Fruit fly (Drosophila melanogaster): ENCODE data around the gene if.

if gene

DNA sequence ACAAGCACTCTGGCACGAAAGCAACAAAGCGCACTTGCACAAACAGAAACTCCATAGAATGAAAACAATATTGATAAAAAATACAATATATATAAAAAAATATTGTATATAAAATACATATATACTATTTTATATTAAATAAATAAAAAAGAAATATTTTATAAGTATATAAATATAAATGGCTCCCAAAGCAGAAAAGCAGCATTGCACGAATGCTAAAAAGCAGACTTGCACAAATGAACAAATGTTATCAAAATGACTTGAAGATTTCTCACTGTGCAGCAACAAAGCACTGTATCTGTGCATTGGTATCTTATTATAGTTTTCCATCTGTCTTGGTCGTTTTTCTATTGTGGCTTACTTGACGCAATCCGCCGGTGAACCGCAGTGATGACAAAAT is 14.5 kb downstream of the if start (continued):
- no peak for TF ChIP-seq Fer3 (tag; optimal IDR thresholded peaks at IDR 0.05)
- TF ChIP-seq tap (tag; optimal IDR thresholded peaks at IDR 0.05), result peak; percentile 18
- no peak for TF ChIP-seq Fer2 (tag; optimal IDR thresholded peaks at IDR 0.05)
- TF ChIP-seq grau (tag; optimal IDR thresholded peaks at IDR 0.05), result peak; percentile 33
- TF ChIP-seq CG7839 (tag; optimal IDR thresholded peaks at IDR 0.05), result peak; percentile 56
- peak; percentile 5 for TF ChIP-seq CG4424 (GFP tag; optimal IDR thresholded peaks at IDR 0.05)
- TF ChIP-seq PHDP (tag; optimal IDR thresholded peaks at IDR 0.05), result peak; percentile 22
- peak; percentile 39 for TF ChIP-seq Hr3 (GFP tag; optimal IDR thresholded peaks at IDR 0.05)
- TF ChIP-seq CG9727 (GFP tag; optimal IDR thresholded peaks at IDR 0.05), result peak; percentile 24
- TF ChIP-seq CG2712 (tag; optimal IDR thresholded peaks at IDR 0.05), result peak; percentile 49
- peak; percentile 6 for TF ChIP-seq CG8924 (tag; optimal IDR thresholded peaks at IDR 0.05)
- peak; percentile 32 for TF ChIP-seq phol (tag; optimal IDR thresholded peaks at IDR 0.05)
- TF ChIP-seq lab (GFP tag; optimal IDR thresholded peaks at IDR 0.05), result peak; percentile 20
- peak; percentile 69 for TF ChIP-seq nmo (GFP tag; optimal IDR thresholded peaks at IDR 0.05)
- TF ChIP-seq ham (GFP tag; IDR thresholded peaks at IDR 0.05), result no peak
- peak in 1 of 2 experiments; percentile 42 for TF ChIP-seq bsh (GFP tag; optimal IDR thresholded peaks at IDR 0.05)
- peak; percentile 27 for TF ChIP-seq CG15269 (tag; optimal IDR thresholded peaks at IDR 0.05)
- peak; percentile 32 for TF ChIP-seq Med (GFP tag)
- peak; percentile 3 for TF ChIP-seq oc (tag; optimal IDR thresholded peaks at IDR 0.05)
- TF ChIP-seq CG10979 (tag; optimal IDR thresholded peaks at IDR 0.05), result peak; percentile 46
- peak; percentile 28 for TF ChIP-seq unpg (GFP tag; optimal IDR thresholded peaks at IDR 0.05)
- no peak for TF ChIP-seq CG1792 (GFP tag; optimal IDR thresholded peaks at IDR 0.05)
- TF ChIP-seq Awh (GFP tag; IDR thresholded peaks at IDR 0.05), result no peak
- TF ChIP-seq Hr51 (GFP tag; optimal IDR thresholded peaks at IDR 0.05), result peak in 1 of 2 experiments; percentile 27
- peak; percentile 52 for TF ChIP-seq CG15601 (tag; optimal IDR thresholded peaks at IDR 0.05)
- peak; percentile 18 for TF ChIP-seq CG13296 (GFP tag; optimal IDR thresholded peaks at IDR 0.05)
- peak; percentile 38 for TF ChIP-seq Sox100B (GFP tag; optimal IDR thresholded peaks at IDR 0.05)
- peak; percentile 10 for TF ChIP-seq CG6254 (GFP tag; optimal IDR thresholded peaks at IDR 0.05)
- TF ChIP-seq Ptx1 (GFP tag; IDR thresholded peaks at IDR 0.05), result 0 out of 2 replicates have a peak, but pooled peaks have one; percentile 25

DNA sequence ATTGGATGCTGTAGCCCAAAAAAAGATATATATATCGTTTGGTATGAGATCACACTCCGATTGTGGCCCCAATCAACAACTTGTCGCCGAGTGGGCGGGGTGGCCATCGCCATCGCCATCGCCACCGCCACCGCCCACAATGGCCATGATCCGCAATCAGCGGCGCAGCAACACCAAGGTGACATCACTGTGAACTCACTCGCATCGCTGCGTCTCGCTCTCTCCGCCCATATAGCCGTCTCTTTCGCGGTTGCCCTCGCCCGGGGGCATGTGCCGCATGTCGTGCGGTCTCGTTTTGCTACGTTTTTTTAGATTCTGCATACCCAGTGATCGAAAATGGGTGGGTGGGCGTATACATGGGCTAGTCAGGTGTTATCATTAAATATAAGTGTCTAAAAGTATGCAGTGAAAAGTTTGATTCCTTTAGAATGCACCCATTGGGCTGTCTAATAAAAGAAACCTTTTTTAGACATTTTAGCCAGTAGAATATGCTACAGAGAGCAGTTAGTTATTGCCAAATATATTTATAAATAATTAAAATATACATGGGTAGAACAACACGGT is 16.3 kb downstream of the if start:
- TF ChIP-seq crp (GFP tag; optimal IDR thresholded peaks at IDR 0.05) (no peak), Bteb2 (GFP tag; optimal IDR thresholded peaks at IDR 0.05) (no peak), CG34422 (GFP tag; IDR thresholded peaks at IDR 0.05) (no peak), CG1832 (GFP tag; optimal IDR thresholded peaks at IDR 0.05) (peak; percentile 66), CG2199 (GFP tag; IDR thresholded peaks at IDR 0.05) (0 out of 3 replicates have a peak, but pooled peaks have one; percentile 19), sr (GFP tag; IDR thresholded peaks at IDR 0.05) (peak; percentile 99), ci (GFP tag; IDR thresholded peaks at IDR 0.05) (peak; percentile 50; the same call in 1 of the 3 replicates), CG17612 (GFP tag; IDR thresholded peaks at IDR 0.05) (peak; percentile 96), Stat92E (GFP tag; optimal IDR thresholded peaks at IDR 0.05) (no peak), unc-4 (GFP tag; IDR thresholded peaks at IDR 0.05; ENCODE audit: partially characterized antibody) (no peak), Hand (GFP tag; optimal IDR thresholded peaks at IDR 0.05) (no peak), Nf-YC (tag; optimal IDR thresholded peaks at IDR 0.05) (peak; percentile 21), jigr1 (GFP tag; IDR thresholded peaks at IDR 0.05) (no peak), CG15696 (tag; optimal IDR thresholded peaks at IDR 0.05) (no peak), chinmo (GFP tag; IDR thresholded peaks at IDR 0.05; ENCODE audit: partially characterized antibody) (peak; percentile 82; the same call in 3 of the 4 replicates), CG8290 (GFP tag; optimal IDR thresholded peaks at IDR 0.05) (no peak), CG8290 (tag; optimal IDR thresholded peaks at IDR 0.05) (peak; percentile 50 to 69), Hr78 (GFP tag; optimal IDR thresholded peaks at IDR 0.05) (peak in 1 of 2 experiments; percentile 91), cwo (GFP tag; optimal IDR thresholded peaks at IDR 0.05) (peak; percentile 26), CG10321 (GFP tag; IDR thresholded peaks at IDR 0.05) (peak; percentile 89)
